Fruit fly (Drosophila melanogaster): ENCODE results near the gene pot.

- TF ChIP-seq toe (GFP tag; optimal IDR thresholded peaks at IDR 0.05) (no peak), CG7045 (GFP tag; optimal IDR thresholded peaks at IDR 0.05) (no peak), kay (GFP tag; ENCODE audit: borderline replicate concordance) (no peak), CG14711 (tag; optimal IDR thresholded peaks at IDR 0.05) (no peak), bab1 (GFP tag; optimal IDR thresholded peaks at IDR 0.05) (peak; percentile 23), Crg-1 (GFP tag; optimal IDR thresholded peaks at IDR 0.05) (no peak), tj (GFP tag; optimal IDR thresholded peaks at IDR 0.05) (peak; percentile 56), cic (GFP tag; optimal IDR thresholded peaks at IDR 0.05) (no peak), pad (GFP tag; optimal IDR thresholded peaks at IDR 0.05) (no peak), cnc (optimal IDR thresholded peaks at IDR 0.05) (no peak), CG1620 (GFP tag; optimal IDR thresholded peaks at IDR 0.05) (peak; percentile 32)
These were observed 11.9 kb downstream of the pot start, which contains the start of gene Upf1 for dm6 chrX:11905144-11905543.
